Worm (Caenorhabditis elegans): Measurements from ENCODE around the gene pat-3.
A peak's percentile ranks its signal among the peaks of the same experiment; 100 is the strongest.

ce11 chrIII:3893992-3894391 is 20.0 kb downstream of the pat-3 start:
- TF ChIP-seq unc-39 (tag; optimal IDR thresholded peaks at IDR 0.05), result no peak
- TF ChIP-seq ZK546.5 (tag; optimal IDR thresholded peaks at IDR 0.05), result no peak
- TF ChIP-seq nhr-23 (tag; optimal IDR thresholded peaks at IDR 0.05), result no peak
- TF ChIP-seq sem-4 (tag; optimal IDR thresholded peaks at IDR 0.05), result no peak
- no peak for TF ChIP-seq nhr-237 (tag; optimal IDR thresholded peaks at IDR 0.05)
- TF ChIP-seq lin-11 (tag; optimal IDR thresholded peaks at IDR 0.05), result no peak
- peak; percentile 84 for TF ChIP-seq fos-1 (tag; optimal IDR thresholded peaks at IDR 0.05)
- TF ChIP-seq nhr-77 (tag; optimal IDR thresholded peaks at IDR 0.05), result no peak
- no peak for TF ChIP-seq ama-1 (optimal IDR thresholded peaks at IDR 0.05)
- no peak for TF ChIP-seq nhr-129 (tag; optimal IDR thresholded peaks at IDR 0.05)
- no peak for TF ChIP-seq nhr-25 (tag; optimal IDR thresholded peaks at IDR 0.05)

Data from whole organism, L2 larva.